Fruit fly (Drosophila melanogaster): ENCODE results near the gene CG43321.

DNA sequence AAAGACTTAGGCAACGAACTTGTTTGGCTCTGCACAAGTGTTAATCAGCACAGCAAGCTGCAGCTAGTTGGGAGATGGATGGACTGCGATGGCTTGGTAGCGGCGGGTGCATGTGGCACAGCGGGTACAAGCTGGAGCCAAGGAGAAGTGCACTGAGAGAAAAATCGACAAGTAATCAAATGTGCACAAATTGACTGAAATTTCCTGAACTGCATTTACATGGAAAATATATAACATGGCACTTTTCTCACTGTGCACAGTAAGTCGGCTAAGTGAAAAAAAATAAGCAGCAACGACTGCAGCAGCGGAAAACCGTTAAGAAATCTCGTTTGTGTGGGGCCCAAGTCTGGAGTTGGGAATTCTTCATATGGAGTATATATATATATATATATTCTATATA, 21.0 kb upstream of the CG43321 start:
- no peak for TF ChIP-seq Mnt (GFP tag; optimal IDR thresholded peaks at IDR 0.05)
- TF ChIP-seq Crg-1 (GFP tag; optimal IDR thresholded peaks at IDR 0.05): no peak
- TF ChIP-seq CG33017 (tag; optimal IDR thresholded peaks at IDR 0.05): no peak
- TF ChIP-seq Hr96 (GFP tag; optimal IDR thresholded peaks at IDR 0.05): no peak
- TF ChIP-seq CG7045 (GFP tag; optimal IDR thresholded peaks at IDR 0.05): no peak
- TF ChIP-seq kay (GFP tag; ENCODE audit: borderline replicate concordance): no peak
- TF ChIP-seq CG1620 (GFP tag; optimal IDR thresholded peaks at IDR 0.05): no peak
- no peak for TF ChIP-seq CG5204 (GFP tag; optimal IDR thresholded peaks at IDR 0.05)
- TF ChIP-seq toe (GFP tag; optimal IDR thresholded peaks at IDR 0.05): no peak
- TF ChIP-seq CG11617 (GFP tag; optimal IDR thresholded peaks at IDR 0.05): no peak
- no peak for TF ChIP-seq CG7101 (tag; optimal IDR thresholded peaks at IDR 0.05)
